Worm (Caenorhabditis elegans) whole organism, young adult: ENCODE measurements around the gene str-136.

Experiments used
- B0019.2 ChIP-seq: fragments of 200-800 bp; sonication (Bioruptor generic); conservative IDR thresholded peaks from 2 replicates; pipeline ENCODE4 v1.3.6; 2022; ENCODE audit warnings: missing genetic modification reagents, missing genetic modification characterization, missing compliant biosample characterization
- B0035.1 ChIP-seq: sonication (generic microtip); optimal IDR thresholded peaks from 2 replicates; lab custom pipeline; 2016; ENCODE audit warnings: missing genetic modification characterization, mild to moderate bottlenecking, missing compliant biosample characterization, missing genotype, missing genetic modification reagents
- B0261.1 ChIP-seq: sonication (generic microtip); optimal IDR thresholded peaks from 2 replicates; lab custom pipeline; 2016; ENCODE audit warnings: mild to moderate bottlenecking, missing genetic modification characterization, moderate library complexity, missing compliant biosample characterization
- D2030.7 ChIP-seq: fragments of 200-800 bp; sonication (Bioruptor generic); IDR thresholded peaks from 2 replicates; pipeline ENCODE4 v1.3.6; 2022; ENCODE audit warnings: missing genetic modification reagents, missing genetic modification characterization, missing compliant biosample characterization
- F10E7.11 ChIP-seq: sonication (generic microtip); optimal IDR thresholded peaks from 2 replicates; lab custom pipeline; 2017; ENCODE audit warnings: mild to moderate bottlenecking, missing genetic modification characterization, moderate library complexity, missing compliant biosample characterization
- F22D6.2 ChIP-seq: sonication (generic microtip); optimal IDR thresholded peaks from 2 replicates; lab custom pipeline; 2016; ENCODE audit warnings: mild to moderate bottlenecking, missing genetic modification characterization, missing compliant biosample characterization
- F33H1.4 ChIP-seq: fragments of 200-800 bp; sonication (Bioruptor generic); IDR thresholded peaks from 2 replicates; pipeline ENCODE4 v1.3.6; 2022; ENCODE audit warnings: missing genetic modification reagents, missing genetic modification characterization, missing compliant biosample characterization
- F49E8.2 ChIP-seq: sonication (generic microtip); optimal IDR thresholded peaks from 3 replicates; lab custom pipeline; 2017; ENCODE audit warnings: missing genetic modification characterization, mild to moderate bottlenecking, missing compliant biosample characterization, antibody characterized with exemption, moderate library complexity; ENCODE audit not compliant: insufficient read depth
- F55B11.4 ChIP-seq: sonication (generic microtip); optimal IDR thresholded peaks from 2 replicates; lab custom pipeline; 2016; ENCODE audit warnings: missing compliant biosample characterization, missing genetic modification characterization, borderline replicate concordance; ENCODE audit not compliant: insufficient read depth
- K11D2.4 ChIP-seq: fragments of 200-800 bp; sonication (Bioruptor generic); IDR thresholded peaks from 2 replicates; pipeline ENCODE4 v1.3.6; 2022; ENCODE audit warnings: missing genetic modification reagents, missing genetic modification characterization, missing compliant biosample characterization
- Y53G8AR.9 ChIP-seq: fragments of 200-800 bp; sonication (Bioruptor generic); conservative IDR thresholded peaks from 2 replicates; pipeline ENCODE4 v1.3.6; 2022; ENCODE audit warnings: missing genetic modification reagents, missing genetic modification characterization, missing compliant biosample characterization
- aptf-2 ChIP-seq: fragments of 200-800 bp; sonication (Bioruptor generic); conservative IDR thresholded peaks from 2 replicates; pipeline ENCODE4 v1.3.6; 2022; ENCODE audit warnings: missing genetic modification reagents, missing genetic modification characterization, missing compliant biosample characterization
- aptf-3 ChIP-seq: fragments of 200-800 bp; sonication (Bioruptor generic); IDR thresholded peaks from 2 replicates; pipeline ENCODE4 v1.3.6; 2022; ENCODE audit warnings: missing genetic modification characterization, missing compliant biosample characterization
- attf-5 ChIP-seq: fragments of 200-800 bp; sonication (Bioruptor generic); optimal IDR thresholded peaks from 2 replicates; lab custom pipeline; 2018; ENCODE audit warnings: mild to moderate bottlenecking, missing genetic modification characterization, missing compliant biosample characterization
- ccch-3 ChIP-seq: fragments of 200-800 bp; sonication (Bioruptor generic); optimal IDR thresholded peaks from 2 replicates; lab custom pipeline; 2018; ENCODE audit warnings: mild to moderate bottlenecking, missing genetic modification characterization, missing compliant biosample characterization
- ceh-91 ChIP-seq: fragments of 200-800 bp; sonication (Bioruptor generic); IDR thresholded peaks from 2 replicates; pipeline ENCODE4 v1.3.6; 2022; ENCODE audit warnings: missing genetic modification reagents, missing genetic modification characterization, missing compliant biosample characterization
- efl-1 ChIP-seq: fragments of 150-350 bp; optimal IDR thresholded peaks from 2 replicates; lab custom pipeline; 2014; ENCODE audit warnings: missing biosample characterization, missing genetic modification reagents, missing genetic modification characterization
- ets-4 ChIP-seq: fragments of 200-800 bp; sonication (Bioruptor generic); optimal IDR thresholded peaks from 2 replicates; lab custom pipeline; 2018; ENCODE audit warnings: mild to moderate bottlenecking, missing genetic modification characterization, missing compliant biosample characterization
- hmg-1.2 ChIP-seq: fragments of 200-800 bp; sonication (Bioruptor generic); IDR thresholded peaks from 2 replicates; pipeline ENCODE4 v1.3.6; 2022; ENCODE audit warnings: missing genetic modification reagents, missing genetic modification characterization, missing compliant biosample characterization
- hrde-1 ChIP-seq: sonication (generic microtip); optimal IDR thresholded peaks from 2 replicates; lab custom pipeline; 2016; ENCODE audit warnings: missing genetic modification characterization, mild to moderate bottlenecking, missing compliant biosample characterization, moderate library complexity, missing genotype, missing genetic modification reagents, borderline replicate concordance
- let-526 ChIP-seq: fragments of 200-800 bp; sonication (Bioruptor generic); IDR thresholded peaks from 2 replicates; pipeline ENCODE4 v1.3.6; 2022; ENCODE audit warnings: missing genetic modification reagents, missing genetic modification characterization, missing compliant biosample characterization
- let-607 ChIP-seq, 2 experiments: fragments of 200-800 bp in 1 of 2; sonication (Bioruptor generic) in 1 of 2; sonication (generic microtip) in 1 of 2; optimal IDR thresholded peaks; 2 replicates each; lab custom pipeline; 2016 to 2018; ENCODE audit warnings: mild to moderate bottlenecking in 2 of 2, missing compliant biosample characterization in 2 of 2, missing genetic modification characterization in 2 of 2, moderate library complexity in 2 of 2, missing genotype in 1 of 2
- lin-26 ChIP-seq: fragments of 200-800 bp; sonication (Bioruptor generic); IDR thresholded peaks from 2 replicates; pipeline ENCODE4 v1.3.6; 2022; ENCODE audit warnings: missing genetic modification reagents, missing genetic modification characterization, missing compliant biosample characterization
- lin-40 ChIP-seq: sonication (generic microtip); optimal IDR thresholded peaks from 2 replicates; lab custom pipeline; 2016; ENCODE audit warnings: missing genetic modification characterization, mild to moderate bottlenecking, missing compliant biosample characterization, missing genotype, missing genetic modification reagents
- lsy-27 ChIP-seq: sonication (generic microtip); optimal IDR thresholded peaks from 2 replicates; lab custom pipeline; 2017; ENCODE audit warnings: missing genetic modification characterization, mild to moderate bottlenecking, missing compliant biosample characterization, antibody characterized with exemption, missing genotype, borderline replicate concordance; ENCODE audit not compliant: insufficient read depth
- nhr-120 ChIP-seq: fragments of 200-800 bp; sonication (Bioruptor generic); IDR thresholded peaks from 2 replicates; pipeline ENCODE4 v1.3.6; 2022; ENCODE audit warnings: missing genetic modification characterization, missing compliant biosample characterization
- nhr-179 ChIP-seq: sonication (generic microtip); optimal IDR thresholded peaks from 2 replicates; lab custom pipeline; 2016; ENCODE audit warnings: mild to moderate bottlenecking, missing genetic modification characterization, missing compliant biosample characterization
- nhr-27 ChIP-seq: fragments of 200-800 bp; sonication (Bioruptor generic); optimal IDR thresholded peaks from 2 replicates; lab custom pipeline; 2018; ENCODE audit warnings: mild to moderate bottlenecking, missing genetic modification characterization, moderate library complexity, missing compliant biosample characterization
- nhr-90 ChIP-seq: sonication (generic microtip); optimal IDR thresholded peaks from 2 replicates; lab custom pipeline; 2016; ENCODE audit warnings: missing genotype, mild to moderate bottlenecking, missing genetic modification characterization, missing compliant biosample characterization
- rcor-1 ChIP-seq: fragments of 200-800 bp; sonication (Bioruptor generic); IDR thresholded peaks from 2 replicates; pipeline ENCODE4 v1.3.6; 2022; ENCODE audit warnings: missing genetic modification reagents, missing genetic modification characterization, missing compliant biosample characterization
- rec-8 ChIP-seq, 2 experiments: sonication (generic microtip); optimal IDR thresholded peaks; 2 replicates each; lab custom pipeline; 2016; ENCODE audit warnings: mild to moderate bottlenecking in 2 of 2, missing genetic modification characterization in 2 of 2, missing genetic modification reagents in 2 of 2, missing genotype in 2 of 2, missing biosample characterization in 1 of 2, missing compliant biosample characterization in 1 of 2, moderate library complexity in 1 of 2
- sdz-38 ChIP-seq: sonication (generic microtip); optimal IDR thresholded peaks from 2 replicates; lab custom pipeline; 2016; ENCODE audit warnings: missing genotype, missing genetic modification characterization, missing compliant biosample characterization
- sea-2 ChIP-seq: fragments of 200-800 bp; sonication (Bioruptor generic); IDR thresholded peaks from 2 replicates; pipeline ENCODE4 v1.3.6; 2022; ENCODE audit warnings: missing genetic modification characterization, missing compliant biosample characterization
- snpc-1.1 ChIP-seq: sonication (generic microtip); optimal IDR thresholded peaks from 2 replicates; lab custom pipeline; 2017; ENCODE audit warnings: missing genetic modification characterization, mild to moderate bottlenecking, missing compliant biosample characterization, antibody characterized with exemption, moderate library complexity, missing genotype, missing genetic modification reagents; ENCODE audit not compliant: insufficient read depth
- snpc-1.3 ChIP-seq: sonication (generic microtip); optimal IDR thresholded peaks from 2 replicates; lab custom pipeline; 2017; ENCODE audit warnings: missing genetic modification characterization, mild to moderate bottlenecking, missing compliant biosample characterization, antibody characterized with exemption, moderate library complexity, missing genotype, missing genetic modification reagents; ENCODE audit not compliant: insufficient read depth
- snpc-3.4 ChIP-seq: sonication (generic microtip); optimal IDR thresholded peaks from 2 replicates; lab custom pipeline; 2017; ENCODE audit warnings: missing genetic modification characterization, mild to moderate bottlenecking, missing compliant biosample characterization, antibody characterized with exemption, moderate library complexity, missing genotype, missing genetic modification reagents
- snpc-4 ChIP-seq, 5 experiments: fragments of 150-350 bp in 1 of 5; sonication (generic microtip) in 4 of 5; optimal IDR thresholded peaks; 2 replicates each; lab custom pipeline; 2014 to 2018; ENCODE audit warnings: missing genetic modification characterization in 5 of 5, missing biosample characterization in 3 of 5, antibody characterized with exemption in 2 of 5, mild to moderate bottlenecking in 2 of 5, missing compliant biosample characterization in 2 of 5, missing genotype in 2 of 5, moderate library complexity in 2 of 5, missing genetic modification reagents in 1 of 5
- somi-1 ChIP-seq: fragments of 200-800 bp; sonication (Bioruptor generic); optimal IDR thresholded peaks from 2 replicates; lab custom pipeline; 2018; ENCODE audit warnings: mild to moderate bottlenecking, missing genetic modification characterization, missing compliant biosample characterization
- tlf-1 ChIP-seq: fragments of 200-800 bp; sonication (Bioruptor generic); optimal IDR thresholded peaks from 2 replicates; lab custom pipeline; 2018; ENCODE audit warnings: mild to moderate bottlenecking, missing genetic modification characterization, missing compliant biosample characterization
- zfh-2 ChIP-seq: fragments of 200-800 bp; sonication (Bioruptor generic); conservative IDR thresholded peaks from 2 replicates; pipeline ENCODE4 v1.3.6; 2022; ENCODE audit warnings: missing genetic modification reagents, missing genetic modification characterization, missing compliant biosample characterization
- ztf-22 ChIP-seq: fragments of 200-800 bp; sonication (Bioruptor generic); optimal IDR thresholded peaks from 2 replicates; lab custom pipeline; 2018; ENCODE audit warnings: mild to moderate bottlenecking, missing genetic modification characterization, moderate library complexity, missing compliant biosample characterization
- ztf-25 ChIP-seq: fragments of 200-800 bp; sonication (Bioruptor generic); IDR thresholded peaks from 2 replicates; pipeline ENCODE4 v1.3.6; 2022; ENCODE audit warnings: missing genetic modification reagents, missing genetic modification characterization, missing compliant biosample characterization
- ztf-26 ChIP-seq: sonication (generic microtip); optimal IDR thresholded peaks from 2 replicates; lab custom pipeline; 2017; ENCODE audit warnings: missing genetic modification characterization, missing compliant biosample characterization
- ztf-3 ChIP-seq: fragments of 200-800 bp; sonication (Bioruptor generic); optimal IDR thresholded peaks from 2 replicates; lab custom pipeline; 2018; ENCODE audit warnings: mild to moderate bottlenecking, missing genetic modification characterization, missing compliant biosample characterization
- ztf-6 ChIP-seq: fragments of 200-800 bp; sonication (Bioruptor generic); IDR thresholded peaks from 2 replicates; pipeline ENCODE4 v1.3.6; 2022; ENCODE audit warnings: missing genetic modification reagents, missing genetic modification characterization, missing compliant biosample characterization

The str-136 gene

DNA sequence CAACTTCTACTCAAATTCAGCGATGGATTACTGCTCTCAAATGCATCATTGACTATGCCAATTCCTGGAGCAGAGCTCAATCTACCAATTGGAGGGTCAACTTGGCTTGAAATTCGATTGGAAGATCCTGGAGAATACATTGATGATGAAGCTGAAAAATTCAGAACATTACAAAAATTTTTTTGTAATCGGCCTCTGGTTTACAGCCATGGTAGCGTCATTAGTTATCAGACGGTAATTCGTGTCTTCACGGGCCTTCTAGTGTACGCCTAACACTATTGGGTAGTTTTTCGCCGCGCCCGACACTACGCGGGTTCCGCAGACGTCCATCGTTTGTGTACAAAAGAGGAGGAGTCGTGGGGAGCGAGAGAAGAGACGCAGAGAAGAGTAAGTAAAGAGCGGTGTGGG lies 50.0 kb downstream of the str-136 start (continued):
- TF ChIP-seq F10E7.11 (tag; lab: Kevin White, UChicago) (peak; percentile 8), ztf-22 (GFP tag; lab: Kevin White, UChicago) (peak; percentile 22), somi-1 (GFP tag; lab: Kevin White, UChicago) (peak; percentile 80), B0035.1 (tag; lab: Kevin White, UChicago) (no peak), B0261.1 (tag; lab: Kevin White, UChicago) (peak; percentile 59), snpc-4 (GFP tag; optimal IDR thresholded peaks at IDR 0.05; lab: Kevin White, UChicago) (peak; percentile 100), snpc-4 (tag; optimal IDR thresholded peaks at IDR 0.05; lab: Kevin White, UChicago) (peak; percentile 99 to 100 (median 100)), aptf-2 (GFP tag; lab: Robert Waterston, UW) (0 out of 2 replicates have a peak, but pooled peaks have one; percentile 53), B0019.2 (peak; percentile 69), nhr-179 (tag; lab: Kevin White, UChicago) (no peak), nhr-27 (tag; lab: Kevin White, UChicago) (peak; percentile 23), K11D2.4 (peak; percentile 37; the same call in 1 of the 2 replicates), snpc-1.3 (tag; lab: Kevin White, UChicago) (peak; percentile 98), ztf-26 (tag; lab: Kevin White, UChicago) (peak; percentile 25), let-607 (tag; optimal IDR thresholded peaks at IDR 0.05; lab: Kevin White, UChicago) (peak; percentile 19 to 22), F49E8.2 (tag; lab: Kevin White, UChicago) (peak; percentile 96), F22D6.2 (tag; lab: Kevin White, UChicago) (peak; percentile 41), F33H1.4 (GFP tag; lab: Robert Waterston, UW) (peak; percentile 71), sea-2 (GFP tag; lab: Robert Waterston, UW) (no peak), attf-5 (GFP tag; lab: Kevin White, UChicago) (peak; percentile 47), Y53G8AR.9 (peak; percentile 86), aptf-3 (no peak), zfh-2 (GFP tag; lab: Robert Waterston, UW) (peak; percentile 75), hmg-1.2 (GFP tag; lab: Robert Waterston, UW) (peak; percentile 99), nhr-90 (tag; lab: Kevin White, UChicago) (peak; percentile 49), ets-4 (GFP tag; lab: Kevin White, UChicago) (peak; percentile 61), lin-26 (GFP tag; lab: Robert Waterston, UW) (peak; percentile 59; the same call in 1 of the 2 replicates), ccch-3 (GFP tag; lab: Kevin White, UChicago) (no peak), lsy-27 (tag; lab: Kevin White, UChicago) (peak; percentile 31), ztf-3 (no peak), tlf-1 (GFP tag; lab: Kevin White, UChicago) (peak; percentile 69), rec-8 (tag; optimal IDR thresholded peaks at IDR 0.05; lab: Kevin White, UChicago) (peak in 1 of 2 experiments; percentile 83), efl-1 (GFP tag; lab: Kevin White, UChicago) (peak; percentile 35), sdz-38 (no peak), ztf-6 (GFP tag; lab: Robert Waterston, UW) (no peak), nhr-120 (GFP tag; lab: Robert Waterston, UW) (no peak), hrde-1 (tag; lab: Kevin White, UChicago) (peak; percentile 90), snpc-3.4 (tag; lab: Kevin White, UChicago) (peak; percentile 99), D2030.7 (GFP tag; lab: Robert Waterston, UW) (peak; percentile 98), F55B11.4 (tag; lab: Kevin White, UChicago) (no peak), ceh-91 (GFP tag; lab: Robert Waterston, UW) (peak; percentile 65), let-526 (GFP tag; lab: Robert Waterston, UW) (no peak), lin-40 (tag; lab: Kevin White, UChicago) (peak; percentile 84), ztf-25 (GFP tag; lab: Robert Waterston, UW) (peak; percentile 73; the same call in 1 of the 2 replicates), snpc-1.1 (tag; lab: Kevin White, UChicago) (peak; percentile 99), rcor-1 (GFP tag; lab: Robert Waterston, UW) (peak; percentile 95)
